Worm (Caenorhabditis elegans): ENCODE measurements around the gene scl-18.

The scl-18 gene

ce11 chrIV:11710331-11710730, 43.9 kb downstream of the scl-18 start:
- no peak for TF ChIP-seq chd-7 (tag; optimal IDR thresholded peaks at IDR 0.05)
- no peak for TF ChIP-seq somi-1 (GFP tag; optimal IDR thresholded peaks at IDR 0.05)
- TF ChIP-seq K12H6.12 (tag; optimal IDR thresholded peaks at IDR 0.05): no peak
- TF ChIP-seq lsy-27 (tag; optimal IDR thresholded peaks at IDR 0.05; ENCODE audit: borderline replicate concordance, insufficient read depth): no peak
- TF ChIP-seq nhr-179 (tag; optimal IDR thresholded peaks at IDR 0.05): no peak
- no peak for TF ChIP-seq F39B2.1 (GFP tag; IDR thresholded peaks at IDR 0.05)
- TF ChIP-seq ceh-58 (GFP tag; IDR thresholded peaks at IDR 0.05): no peak
- TF ChIP-seq lir-1 (GFP tag; conservative IDR thresholded peaks at IDR 0.05): no peak
- TF ChIP-seq Y95B8A.8 (GFP tag; IDR thresholded peaks at IDR 0.05): no peak
- no peak for TF ChIP-seq hmg-1.2 (GFP tag; IDR thresholded peaks at IDR 0.05)
- TF ChIP-seq Y53G8AR.9 (GFP tag; conservative IDR thresholded peaks at IDR 0.05): no peak
- TF ChIP-seq rcor-1 (GFP tag; IDR thresholded peaks at IDR 0.05): no peak
- TF ChIP-seq madf-6 (GFP tag; IDR thresholded peaks at IDR 0.05): no peak
- TF ChIP-seq snpc-4 (GFP tag; optimal IDR thresholded peaks at IDR 0.05): no peak
- no peak for TF ChIP-seq snpc-4 (tag; optimal IDR thresholded peaks at IDR 0.05)
- TF ChIP-seq die-1 (tag; optimal IDR thresholded peaks at IDR 0.05): no peak

- TF ChIP-seq attf-5 (GFP tag; optimal IDR thresholded peaks at IDR 0.05): no peak
- no peak for TF ChIP-seq sdz-38 (tag; optimal IDR thresholded peaks at IDR 0.05)
- no peak for TF ChIP-seq dpff-1 (tag; optimal IDR thresholded peaks at IDR 0.05)
- TF ChIP-seq D2030.7 (GFP tag; IDR thresholded peaks at IDR 0.05): no peak
Observed at ce11 chrIV:11703685-11704296, 50.4 kb downstream of the scl-18 start, which contains the start of the genes T22B3.3 and alg-3. Gene T22B3.3, minus strand, starts transcription at chrIV:11703785. Gene alg-3, plus strand, starts transcription at chrIV:11704246.

Data from whole organism, young adult.